Fruit fly (Drosophila melanogaster): Measurements from ENCODE around the gene Mrp5.

- no peak for TF ChIP-seq CG10348 (GFP tag; IDR thresholded peaks at IDR 0.05)
- 0 out of 2 replicates have a peak, but pooled peaks have one; percentile 29 for TF ChIP-seq CG32121 (GFP tag; IDR thresholded peaks at IDR 0.05)
- no peak for TF ChIP-seq CG15710 (tag; optimal IDR thresholded peaks at IDR 0.05)
- TF ChIP-seq CG14655 (GFP tag; optimal IDR thresholded peaks at IDR 0.05) = no peak
- TF ChIP-seq CG17806 (tag; optimal IDR thresholded peaks at IDR 0.05) = no peak
- no peak for TF ChIP-seq EcR (GFP tag; optimal IDR thresholded peaks at IDR 0.05)
- TF ChIP-seq CG13204 (GFP tag; optimal IDR thresholded peaks at IDR 0.05) = no peak
- TF ChIP-seq CG12605 (GFP tag; IDR thresholded peaks at IDR 0.05) = no peak
- TF ChIP-seq CG9948 (tag; optimal IDR thresholded peaks at IDR 0.05) = no peak
- TF ChIP-seq CG8301 (tag; optimal IDR thresholded peaks at IDR 0.05) = no peak
- TF ChIP-seq Pif1B (GFP tag; optimal IDR thresholded peaks at IDR 0.05) = no peak
- TF ChIP-seq rn (GFP tag; IDR thresholded peaks at IDR 0.05) = no peak; the same call in 1 of the 2 replicates
- peak; percentile 58; the same call in 2 of the 3 replicates for TF ChIP-seq CG4496 (GFP tag; IDR thresholded peaks at IDR 0.05)
- TF ChIP-seq CG34367 (tag; optimal IDR thresholded peaks at IDR 0.05) = no peak
These were observed 28.4 kb downstream of the Mrp5 start, which contains the start of gene MICU3 for dm6 chr3R:19846870-19847590.

Measured in whole organism, pupa.